Fruit fly (Drosophila melanogaster) whole organism, wandering third instar larva: ENCODE data around the gene CG32820.

Source experiments
- OdsH ChIP-seq: fragments of 200-800 bp; sonication (Bioruptor generic); optimal IDR thresholded peaks from 2 replicates; lab custom pipeline; 2016; ENCODE audit warnings: missing biosample characterization, mild to moderate bottlenecking, missing genetic modification characterization
- Rel ChIP-seq, 2 experiments: fragments of 200-800 bp; sonication (Bioruptor generic) in 1 of 2; optimal IDR thresholded peaks; 2 replicates in 1 of 2; 3 replicates in 1 of 2; lab custom pipeline; 2016 to 2019; ENCODE audit warnings: mild to moderate bottlenecking in 2 of 2, missing biosample characterization in 2 of 2, missing genetic modification characterization in 2 of 2, moderate library complexity in 1 of 2
- h ChIP-seq: fragments of 200-800 bp; sonication (Bioruptor generic); optimal IDR thresholded peaks from 3 replicates; lab custom pipeline; 2016; ENCODE audit warnings: missing biosample characterization, mild to moderate bottlenecking, missing genetic modification characterization
- psq ChIP-seq: fragments of 200-800 bp; sonication (Bioruptor generic); optimal IDR thresholded peaks from 3 replicates; lab custom pipeline; 2017; ENCODE audit warnings: missing biosample characterization, mild to moderate bottlenecking, missing genetic modification characterization, moderate library complexity

dm6 chrX:21565539-21565938 lies 49.5 kb downstream of the CG32820 start:
- TF ChIP-seq h (no peak), psq (GFP tag; lab: Kevin White, UChicago) (no peak), OdsH (no peak), Rel (GFP tag; optimal IDR thresholded peaks at IDR 0.05; lab: Kevin White, UChicago) (no peak), Rel (tag; optimal IDR thresholded peaks at IDR 0.05; lab: Kevin White, UChicago) (no peak)
